Worm (Caenorhabditis elegans) whole organism, early embryonic: ENCODE data around the gene ztf-14.

ENCODE experiments used
- B0310.2 ChIP-seq: sonication (generic microtip); optimal IDR thresholded peaks from 2 replicates; lab custom pipeline; 2016; ENCODE audit warnings: mild to moderate bottlenecking, missing genetic modification characterization, missing compliant biosample characterization
- F13C5.2 ChIP-seq: sonication (generic microtip); optimal IDR thresholded peaks from 2 replicates; lab custom pipeline; 2017; ENCODE audit warnings: mild to moderate bottlenecking, missing genetic modification characterization, inconsistent platforms, missing compliant biosample characterization
- aly-1 ChIP-seq: sonication (generic microtip); optimal IDR thresholded peaks from 2 replicates; lab custom pipeline; 2016; ENCODE audit warnings: missing genetic modification characterization, missing compliant biosample characterization
- ama-1 ChIP-seq: fragments of 150-350 bp; optimal IDR thresholded peaks from 2 replicates; lab custom pipeline; 2014
- ceh-13 ChIP-seq: fragments of 200-800 bp; sonication (Bioruptor generic); optimal IDR thresholded peaks from 2 replicates; lab custom pipeline; 2018; ENCODE audit warnings: mild to moderate bottlenecking, missing genetic modification characterization, missing compliant biosample characterization
- ceh-36 ChIP-seq: sonication (generic microtip); optimal IDR thresholded peaks from 2 replicates; lab custom pipeline; 2016; ENCODE audit warnings: missing genetic modification characterization, inconsistent platforms, missing compliant biosample characterization
- ets-7 ChIP-seq: sonication (generic microtip); optimal IDR thresholded peaks from 2 replicates; lab custom pipeline; 2016; ENCODE audit warnings: missing genotype, missing genetic modification characterization, missing compliant biosample characterization
- flt-1 ChIP-seq: fragments of 200-800 bp; sonication (Bioruptor generic); IDR thresholded peaks from 2 replicates; pipeline ENCODE4 v1.3.6; 2022; ENCODE audit warnings: missing genetic modification characterization, missing compliant biosample characterization
- hmbx-1 ChIP-seq: sonication (generic microtip); optimal IDR thresholded peaks from 2 replicates; lab custom pipeline; 2016; ENCODE audit warnings: mild to moderate bottlenecking, missing genetic modification characterization, missing compliant biosample characterization
- hmg-4 ChIP-seq: fragments of 200-800 bp; sonication (Bioruptor generic); optimal IDR thresholded peaks from 2 replicates; lab custom pipeline; 2018; ENCODE audit warnings: mild to moderate bottlenecking, missing genetic modification characterization, missing compliant biosample characterization
- hnd-1 ChIP-seq: sonication (generic microtip); optimal IDR thresholded peaks from 2 replicates; lab custom pipeline; 2016; ENCODE audit warnings: missing genetic modification characterization, missing compliant biosample characterization
- pes-1 ChIP-seq: fragments of 200-800 bp; sonication (Bioruptor generic); IDR thresholded peaks from 2 replicates; pipeline ENCODE4 v1.3.6; 2022; ENCODE audit warnings: missing genetic modification reagents, missing genetic modification characterization, missing compliant biosample characterization
- scrt-1 ChIP-seq: fragments of 200-800 bp; sonication (Bioruptor generic); IDR thresholded peaks from 2 replicates; pipeline ENCODE4 v1.3.6; 2022; ENCODE audit warnings: missing genetic modification characterization, missing compliant biosample characterization
- sea-1 ChIP-seq: fragments of 200-800 bp; sonication (Bioruptor generic); conservative IDR thresholded peaks from 2 replicates; pipeline ENCODE4 v1.3.6; 2022; ENCODE audit warnings: missing genetic modification characterization, missing compliant biosample characterization
- tbx-11 ChIP-seq: fragments of 200-800 bp; sonication (Bioruptor generic); IDR thresholded peaks from 2 replicates; pipeline ENCODE4 v1.3.6; 2022; ENCODE audit warnings: missing genetic modification characterization, missing compliant biosample characterization
- tbx-37 ChIP-seq: fragments of 200-800 bp; sonication (Bioruptor generic); conservative IDR thresholded peaks from 2 replicates; pipeline ENCODE4 v1.3.6; 2022; ENCODE audit warnings: missing genetic modification reagents, missing genetic modification characterization, missing compliant biosample characterization
- tra-4 ChIP-seq: sonication (generic microtip); optimal IDR thresholded peaks from 2 replicates; lab custom pipeline; 2017; ENCODE audit warnings: missing genetic modification characterization, missing compliant biosample characterization

Gene ztf-14

DNA sequence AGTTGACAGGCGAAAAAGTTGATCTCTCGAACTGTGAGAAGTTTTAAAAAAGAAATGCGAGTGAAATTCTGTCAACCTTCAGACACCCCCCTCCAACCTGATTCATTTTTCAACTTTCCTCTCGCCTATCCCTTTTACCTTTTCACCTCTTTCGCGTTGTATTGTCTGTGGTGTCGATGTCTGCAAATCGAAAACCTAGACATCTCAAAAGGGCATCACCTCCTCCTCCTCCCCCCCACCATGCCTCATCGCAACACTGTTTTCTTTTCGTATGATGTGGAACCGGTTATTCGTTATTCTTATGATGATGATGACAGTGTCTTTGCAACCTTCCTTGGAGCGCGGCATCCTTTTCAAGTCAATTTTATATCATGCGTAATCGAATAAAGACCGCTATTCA lies 12.1 kb downstream of the ztf-14 start:
- TF ChIP-seq pes-1 (GFP tag; lab: Robert Waterston, UW) (no peak), tbx-11 (GFP tag; lab: Robert Waterston, UW) (no peak), ceh-13 (no peak), tra-4 (tag; lab: Kevin White, UChicago) (no peak), F13C5.2 (no peak), hmbx-1 (tag; lab: Kevin White, UChicago) (no peak), sea-1 (GFP tag; lab: Robert Waterston, UW) (no peak), aly-1 (no peak), B0310.2 (tag; lab: Kevin White, UChicago) (no peak), ceh-36 (tag; lab: Kevin White, UChicago) (no peak), flt-1 (GFP tag; lab: Robert Waterston, UW) (no peak), scrt-1 (GFP tag; lab: Robert Waterston, UW) (no peak), hmg-4 (GFP tag; lab: Kevin White, UChicago) (no peak), hnd-1 (tag; lab: Kevin White, UChicago) (no peak), ama-1 (no peak), ets-7 (tag; lab: Kevin White, UChicago) (no peak), tbx-37 (GFP tag; lab: Robert Waterston, UW) (no peak)

DNA sequence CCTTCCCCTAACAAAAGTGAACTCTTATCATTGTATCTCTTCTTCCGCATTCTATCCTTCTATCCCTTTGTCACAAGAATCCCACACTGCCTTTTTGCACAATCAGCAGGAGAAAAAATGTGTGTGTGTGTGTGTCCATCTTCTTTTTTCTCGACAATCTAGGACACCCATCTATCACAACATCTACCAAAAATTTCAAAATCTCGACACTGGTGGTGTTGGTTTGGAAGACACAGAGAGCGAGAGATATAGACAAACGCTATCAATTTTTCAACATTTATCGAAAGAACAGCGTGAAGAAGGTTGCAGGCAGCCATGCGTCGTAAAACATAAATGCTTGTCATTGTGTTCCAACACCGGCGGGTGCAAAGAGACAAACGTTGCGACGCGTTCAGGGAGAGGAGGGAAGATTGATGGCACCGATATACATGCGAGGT lies 13.0 kb downstream of the ztf-14 start:
- TF ChIP-seq B0310.2 (tag; lab: Kevin White, UChicago), result no peak
- TF ChIP-seq ets-7 (tag; lab: Kevin White, UChicago), result no peak
- TF ChIP-seq pes-1 (GFP tag; lab: Robert Waterston, UW), result no peak
- no peak for TF ChIP-seq tbx-11 (GFP tag; lab: Robert Waterston, UW)
- no peak for TF ChIP-seq tbx-37 (GFP tag; lab: Robert Waterston, UW)
- no peak for TF ChIP-seq hnd-1 (tag; lab: Kevin White, UChicago)
- TF ChIP-seq tra-4 (tag; lab: Kevin White, UChicago), result no peak
- TF ChIP-seq ceh-13, result no peak
- TF ChIP-seq scrt-1 (GFP tag; lab: Robert Waterston, UW), result no peak
- TF ChIP-seq flt-1 (GFP tag; lab: Robert Waterston, UW), result no peak
- no peak for TF ChIP-seq aly-1
- TF ChIP-seq sea-1 (GFP tag; lab: Robert Waterston, UW), result no peak
- TF ChIP-seq ceh-36 (tag; lab: Kevin White, UChicago), result no peak
- TF ChIP-seq hmg-4 (GFP tag; lab: Kevin White, UChicago), result no peak
- no peak for TF ChIP-seq ama-1
- TF ChIP-seq F13C5.2, result no peak
- TF ChIP-seq hmbx-1 (tag; lab: Kevin White, UChicago), result no peak

DNA sequence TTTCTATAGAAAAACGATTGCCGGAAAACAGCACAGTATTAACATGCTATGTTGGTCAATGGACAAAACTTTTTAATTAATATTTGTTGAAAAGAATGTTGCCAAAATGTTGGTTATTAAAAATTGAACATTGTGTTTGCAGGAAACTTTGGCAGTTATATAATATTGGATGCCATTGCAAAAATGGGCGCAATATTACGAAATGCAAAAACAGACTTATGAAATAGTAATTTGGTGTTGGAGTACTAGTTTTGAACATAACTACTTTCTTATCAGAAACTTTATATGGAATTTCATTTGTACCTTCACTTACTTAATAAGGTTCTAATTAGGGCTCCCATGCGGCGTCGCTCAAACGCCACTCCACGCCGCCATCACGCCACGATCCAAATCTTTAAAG lies 14.5 kb downstream of the ztf-14 start:
- no peak for TF ChIP-seq tra-4 (tag; lab: Kevin White, UChicago)
- no peak for TF ChIP-seq ama-1
- no peak for TF ChIP-seq sea-1 (GFP tag; lab: Robert Waterston, UW)
- no peak for TF ChIP-seq ceh-36 (tag; lab: Kevin White, UChicago)
- no peak for TF ChIP-seq aly-1
- no peak for TF ChIP-seq tbx-37 (GFP tag; lab: Robert Waterston, UW)
- TF ChIP-seq ceh-13, result no peak
- TF ChIP-seq hnd-1 (tag; lab: Kevin White, UChicago), result no peak
- TF ChIP-seq hmbx-1 (tag; lab: Kevin White, UChicago), result no peak
- TF ChIP-seq B0310.2 (tag; lab: Kevin White, UChicago), result no peak
- TF ChIP-seq pes-1 (GFP tag; lab: Robert Waterston, UW), result no peak
- TF ChIP-seq F13C5.2, result no peak

DNA sequence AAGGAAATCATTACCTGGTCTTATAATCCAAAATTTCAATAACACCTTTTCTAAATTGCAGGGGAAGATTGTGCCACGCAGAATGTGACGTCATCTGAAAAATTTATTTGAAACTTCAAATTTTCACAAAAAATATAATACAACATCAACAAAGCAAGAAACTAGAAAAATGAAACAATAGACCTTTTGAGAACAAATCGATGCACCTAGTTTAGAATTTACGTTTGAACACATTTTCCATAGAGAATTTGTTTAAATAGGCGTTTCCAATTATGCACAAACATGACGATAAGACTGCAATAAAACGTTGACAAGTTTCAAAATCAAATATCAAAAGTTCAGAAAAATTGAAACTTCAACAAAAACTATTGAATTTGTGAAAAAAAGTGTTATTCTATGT lies 16.9 kb downstream of the ztf-14 start, which contains the start of gene fbxa-141:
Gene fbxa-141, minus strand, starts transcription at position 101 of the 400 bp plus-strand sequence.
- TF ChIP-seq ets-7 (tag; lab: Kevin White, UChicago) (no peak), scrt-1 (GFP tag; lab: Robert Waterston, UW) (no peak), ama-1 (no peak), hmbx-1 (tag; lab: Kevin White, UChicago) (no peak), ceh-13 (no peak), tbx-37 (GFP tag; lab: Robert Waterston, UW) (no peak), sea-1 (GFP tag; lab: Robert Waterston, UW) (no peak), pes-1 (GFP tag; lab: Robert Waterston, UW) (no peak), flt-1 (GFP tag; lab: Robert Waterston, UW) (no peak)

DNA sequence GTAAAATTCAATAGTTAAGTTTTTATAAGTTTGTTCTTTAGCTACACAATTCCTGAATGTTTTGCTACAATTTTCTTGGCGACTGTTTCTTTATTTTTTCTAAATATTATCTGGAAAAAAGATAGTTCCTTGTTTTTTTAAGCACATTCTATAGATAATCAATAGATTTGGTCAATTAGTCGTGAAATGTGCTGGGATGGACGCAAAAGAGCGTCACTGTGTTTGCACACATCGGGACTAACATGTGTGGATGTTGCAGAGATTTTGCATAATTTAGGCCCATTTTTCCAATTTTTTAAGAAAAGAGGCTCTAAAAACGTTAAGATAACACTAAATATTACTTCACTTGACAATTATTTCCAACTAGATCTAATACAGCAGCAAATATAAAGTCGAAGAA lies 17.6 kb downstream of the ztf-14 start:
- TF ChIP-seq flt-1 (GFP tag; lab: Robert Waterston, UW), result no peak
- TF ChIP-seq tbx-11 (GFP tag; lab: Robert Waterston, UW), result no peak
- peak; percentile 5 for TF ChIP-seq ceh-36 (tag; lab: Kevin White, UChicago)
- no peak for TF ChIP-seq F13C5.2

DNA sequence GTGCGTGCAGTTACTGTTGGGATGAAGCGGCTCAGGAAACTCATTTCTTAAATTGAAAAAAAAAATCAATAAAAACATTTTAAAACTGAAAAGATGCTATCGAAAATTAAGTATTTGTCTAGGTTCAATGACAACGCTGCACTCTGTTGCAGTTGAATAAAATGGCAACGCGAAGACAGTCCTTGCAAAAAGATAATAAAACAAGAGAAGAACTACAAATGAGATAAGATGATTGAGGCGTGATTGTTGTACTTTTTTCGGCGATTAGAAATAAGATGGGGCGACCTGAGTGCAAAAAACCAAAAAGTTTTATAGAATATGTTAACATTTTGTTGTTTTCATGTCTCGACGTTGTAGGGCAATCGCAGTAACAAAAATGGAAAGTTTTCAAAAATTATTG lies 19.1 kb downstream of the ztf-14 start, which contains the start of gene gcsh-1:
Gene gcsh-1, minus strand, starts transcription at position 46 of the 400 bp plus-strand sequence.
- TF ChIP-seq aly-1 (no peak), hnd-1 (tag; lab: Kevin White, UChicago) (no peak), ceh-36 (tag; lab: Kevin White, UChicago) (no peak), tbx-37 (GFP tag; lab: Robert Waterston, UW) (no peak), tbx-11 (GFP tag; lab: Robert Waterston, UW) (no peak), B0310.2 (tag; lab: Kevin White, UChicago) (no peak), tra-4 (tag; lab: Kevin White, UChicago) (no peak), scrt-1 (GFP tag; lab: Robert Waterston, UW) (no peak), sea-1 (GFP tag; lab: Robert Waterston, UW) (no peak), flt-1 (GFP tag; lab: Robert Waterston, UW) (no peak), F13C5.2 (no peak), ceh-13 (no peak), hmbx-1 (tag; lab: Kevin White, UChicago) (no peak), pes-1 (GFP tag; lab: Robert Waterston, UW) (no peak), ets-7 (tag; lab: Kevin White, UChicago) (no peak), ama-1 (no peak)

DNA sequence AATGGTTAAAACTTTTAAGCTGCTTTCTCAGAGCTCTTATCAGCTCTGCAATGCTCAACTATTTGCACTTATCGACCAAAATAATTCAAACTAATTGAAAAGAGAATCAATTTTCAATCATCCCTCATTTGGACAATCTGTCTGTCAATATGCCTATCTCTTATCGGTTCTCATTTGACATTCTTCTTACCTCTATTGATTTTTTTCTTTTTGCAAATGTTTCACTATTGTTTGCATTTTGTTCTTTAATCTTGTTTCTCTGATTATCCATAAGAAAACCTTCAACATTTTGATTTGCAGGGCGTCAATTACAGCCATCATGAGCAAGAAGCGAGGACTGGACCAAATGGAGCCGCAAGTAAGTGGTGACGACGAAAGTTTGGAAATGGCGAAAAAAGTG lies 20.7 kb downstream of the ztf-14 start, which contains the start of gene D1025.10:
Gene D1025.10, plus strand, starts transcription at position 301 of the 400 bp plus-strand sequence.
- TF ChIP-seq sea-1 (GFP tag; lab: Robert Waterston, UW) (no peak), tra-4 (tag; lab: Kevin White, UChicago) (no peak), aly-1 (no peak), ceh-36 (tag; lab: Kevin White, UChicago) (no peak), ets-7 (tag; lab: Kevin White, UChicago) (no peak), tbx-11 (GFP tag; lab: Robert Waterston, UW) (no peak)
